Worm (Caenorhabditis elegans) whole organism, L4 larva: ENCODE data around the gene wdr-5.3.

ENCODE experiments used
- F49E8.2 ChIP-seq: sonication (generic microtip); optimal IDR thresholded peaks from 2 replicates; lab custom pipeline; 2016; ENCODE audit warnings: missing compliant biosample characterization, mild to moderate bottlenecking, missing genetic modification characterization, borderline replicate concordance
- ceh-82 ChIP-seq: sonication (generic microtip); optimal IDR thresholded peaks from 2 replicates; lab custom pipeline; 2017; ENCODE audit warnings: missing biosample characterization, missing genetic modification characterization
- daf-19 ChIP-seq: fragments of 200-800 bp; sonication (Bioruptor generic); conservative IDR thresholded peaks from 2 replicates; pipeline ENCODE4 v1.3.6; 2022; ENCODE audit warnings: missing genetic modification characterization, missing compliant biosample characterization
- dve-1 ChIP-seq: sonication (generic microtip); optimal IDR thresholded peaks from 2 replicates; lab custom pipeline; 2017; ENCODE audit warnings: antibody characterized with exemption, mild to moderate bottlenecking, missing genetic modification characterization, missing compliant biosample characterization; ENCODE audit not compliant: insufficient read depth
- fkh-10 ChIP-seq: fragments of 150-350 bp; optimal IDR thresholded peaks from 2 replicates; lab custom pipeline; 2014; ENCODE audit warnings: missing biosample characterization, missing genetic modification reagents, missing genetic modification characterization
- gei-8 ChIP-seq: fragments of 200-800 bp; sonication (Bioruptor generic); optimal IDR thresholded peaks from 2 replicates; lab custom pipeline; 2018; ENCODE audit warnings: mild to moderate bottlenecking, missing genetic modification characterization, missing compliant biosample characterization
- lsy-2 ChIP-seq, 2 experiments: fragments of 150-350 bp in 1 of 2; sonication (generic microtip) in 1 of 2; optimal IDR thresholded peaks; 2 replicates each; lab custom pipeline; 2014 to 2017; ENCODE audit warnings: missing biosample characterization in 2 of 2, missing genetic modification characterization in 2 of 2
- mdt-29 ChIP-seq: fragments of 200-800 bp; sonication (Bioruptor generic); IDR thresholded peaks from 2 replicates; pipeline ENCODE4 v1.3.6; 2022; ENCODE audit warnings: missing genetic modification reagents, missing genetic modification characterization, missing compliant biosample characterization
- nhr-76 ChIP-seq: fragments of 150-350 bp; optimal IDR thresholded peaks from 2 replicates; lab custom pipeline; 2014; ENCODE audit warnings: missing biosample characterization, missing genetic modification characterization
- nhr-77 ChIP-seq: fragments of 150-350 bp; optimal IDR thresholded peaks from 2 replicates; lab custom pipeline; 2014; ENCODE audit warnings: missing biosample characterization, missing genetic modification characterization
- php-3 ChIP-seq: fragments of 200-800 bp; sonication (Bioruptor generic); IDR thresholded peaks from 2 replicates; pipeline ENCODE4 v1.3.6; 2022; ENCODE audit warnings: missing genetic modification reagents, missing genetic modification characterization, missing compliant biosample characterization
- saeg-2 ChIP-seq: fragments of 200-800 bp; sonication (Bioruptor generic); IDR thresholded peaks from 2 replicates; pipeline ENCODE4 v1.3.6; 2022; ENCODE audit warnings: missing genetic modification reagents, missing genetic modification characterization, missing compliant biosample characterization
- unc-130 ChIP-seq: sonication (generic microtip); optimal IDR thresholded peaks from 2 replicates; lab custom pipeline; 2016; ENCODE audit warnings: missing genetic modification reagents, missing genetic modification characterization, missing compliant biosample characterization
- zag-1 ChIP-seq: fragments of 150-350 bp; optimal IDR thresholded peaks from 2 replicates; lab custom pipeline; 2014; ENCODE audit warnings: missing biosample characterization, missing genetic modification characterization

DNA sequence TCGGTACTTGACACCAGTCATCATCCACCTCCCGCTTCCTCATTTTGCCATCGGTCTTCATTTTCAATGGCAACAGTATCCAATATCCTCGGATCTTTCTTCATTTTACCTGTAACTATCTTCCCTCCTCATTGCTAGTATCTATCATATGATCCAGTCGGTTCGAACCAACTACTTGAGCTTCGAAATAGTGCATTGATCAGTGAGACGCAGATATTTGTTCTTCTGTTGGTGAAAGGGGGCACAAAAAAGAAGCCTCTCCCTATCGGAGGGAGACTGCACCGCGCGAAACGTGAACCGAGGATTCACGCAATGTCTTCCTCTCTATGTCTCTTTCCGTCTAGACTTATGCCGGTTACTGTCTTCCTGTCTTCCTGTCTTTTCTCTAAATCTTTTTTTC lies 45.6 kb upstream of the wdr-5.3 start:
- no peak for TF ChIP-seq lsy-2 (tag; optimal IDR thresholded peaks at IDR 0.05; lab: Kevin White, UChicago)
- no peak for TF ChIP-seq saeg-2 (GFP tag; lab: Robert Waterston, UW)
- TF ChIP-seq gei-8 (GFP tag; lab: Kevin White, UChicago) = no peak
- no peak for TF ChIP-seq fkh-10 (GFP tag; lab: Kevin White, UChicago)
- no peak for TF ChIP-seq F49E8.2 (tag; lab: Kevin White, UChicago)
- no peak for TF ChIP-seq php-3 (GFP tag; lab: Robert Waterston, UW)
- no peak for TF ChIP-seq dve-1 (tag; lab: Kevin White, UChicago)
- no peak for TF ChIP-seq zag-1 (tag; lab: Kevin White, UChicago)
- TF ChIP-seq ceh-82 (tag; lab: Kevin White, UChicago) = no peak
- TF ChIP-seq nhr-76 (tag; lab: Kevin White, UChicago) = no peak
- TF ChIP-seq unc-130 = no peak
- TF ChIP-seq nhr-77 (tag; lab: Kevin White, UChicago) = no peak
- TF ChIP-seq daf-19 (GFP tag; lab: Robert Waterston, UW) = no peak
- TF ChIP-seq mdt-29 (GFP tag; lab: Robert Waterston, UW) = no peak
